Worm (Caenorhabditis elegans): ENCODE measurements around the gene C07E3.4.
A peak's percentile ranks its signal among the peaks of the same experiment; 100 is the strongest.

Gene C07E3.4

ce11 chrII:10373016-10373415 lies 12.4 kb downstream of the C07E3.4 start:
- TF ChIP-seq R02D3.7 (tag; optimal IDR thresholded peaks at IDR 0.05) (no peak), elt-3 (tag; optimal IDR thresholded peaks at IDR 0.05) (no peak), mdl-1 (tag; optimal IDR thresholded peaks at IDR 0.05) (no peak), pha-4 (tag; optimal IDR thresholded peaks at IDR 0.05) (peak; percentile 67), ama-1 (optimal IDR thresholded peaks at IDR 0.05) (no peak), sea-2 (GFP tag; optimal IDR thresholded peaks at IDR 0.05) (no peak), nhr-67 (tag; optimal IDR thresholded peaks at IDR 0.05) (no peak), tbx-2 (tag; optimal IDR thresholded peaks at IDR 0.05) (no peak), pqm-1 (tag; optimal IDR thresholded peaks at IDR 0.05) (peak; percentile 16), ztf-11 (tag; optimal IDR thresholded peaks at IDR 0.05) (no peak), elt-2 (tag; optimal IDR thresholded peaks at IDR 0.05) (peak; percentile 61), ZK546.5 (tag; optimal IDR thresholded peaks at IDR 0.05) (no peak)

- no peak for TF ChIP-seq zag-1 (tag; optimal IDR thresholded peaks at IDR 0.05)
- no peak for TF ChIP-seq ztf-4 (tag; optimal IDR thresholded peaks at IDR 0.05)
- no peak for TF ChIP-seq mml-1 (tag; optimal IDR thresholded peaks at IDR 0.05)
- TF ChIP-seq ceh-28 (tag; optimal IDR thresholded peaks at IDR 0.05) = no peak
- TF ChIP-seq lin-39 (tag; optimal IDR thresholded peaks at IDR 0.05) = peak; percentile 17
- no peak for TF ChIP-seq ama-1 (optimal IDR thresholded peaks at IDR 0.05)
- TF ChIP-seq egl-5 (tag; optimal IDR thresholded peaks at IDR 0.05) = peak; percentile 61
- TF ChIP-seq tbx-2 (tag; optimal IDR thresholded peaks at IDR 0.05) = no peak
- TF ChIP-seq fkh-2 (tag; optimal IDR thresholded peaks at IDR 0.05) = no peak
- no peak for TF ChIP-seq ceh-16 (tag; optimal IDR thresholded peaks at IDR 0.05)
Measured at ce11 chrII:10373536-10374169, 13.1 kb downstream of the C07E3.4 start.

ce11 chrII:10374776-10375175 lies 14.2 kb downstream of the C07E3.4 start:
- peak; percentile 5 for TF ChIP-seq pha-4 (tag; optimal IDR thresholded peaks at IDR 0.05)
- no peak for TF ChIP-seq nhr-67 (tag; optimal IDR thresholded peaks at IDR 0.05)

DNA sequence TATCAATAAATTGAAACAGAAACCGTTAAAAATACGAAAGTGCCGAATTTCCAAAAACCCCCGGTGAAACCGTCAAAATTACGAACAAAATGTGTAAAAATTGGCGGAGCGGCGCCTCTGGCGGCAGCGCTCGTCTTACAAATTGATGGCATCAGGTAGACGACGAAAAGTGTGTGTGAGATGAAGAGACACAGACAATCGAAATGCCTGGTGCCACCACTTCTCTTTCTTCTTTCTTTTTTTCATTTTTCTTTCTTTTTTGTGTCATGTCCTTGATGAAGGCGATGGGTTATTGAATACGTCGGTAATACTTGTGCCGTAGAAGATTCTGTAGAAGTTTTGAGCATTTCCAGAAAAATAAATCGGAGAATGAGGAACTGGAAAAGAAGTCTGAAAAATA lies 17.3 kb downstream of the C07E3.4 start:
- TF ChIP-seq lin-15B (tag; optimal IDR thresholded peaks at IDR 0.05) (no peak), nfya-1 (tag; optimal IDR thresholded peaks at IDR 0.05; ENCODE audit: insufficient read depth) (peak; percentile 19), nhr-25 (tag; optimal IDR thresholded peaks at IDR 0.05) (peak; percentile 5)

DNA sequence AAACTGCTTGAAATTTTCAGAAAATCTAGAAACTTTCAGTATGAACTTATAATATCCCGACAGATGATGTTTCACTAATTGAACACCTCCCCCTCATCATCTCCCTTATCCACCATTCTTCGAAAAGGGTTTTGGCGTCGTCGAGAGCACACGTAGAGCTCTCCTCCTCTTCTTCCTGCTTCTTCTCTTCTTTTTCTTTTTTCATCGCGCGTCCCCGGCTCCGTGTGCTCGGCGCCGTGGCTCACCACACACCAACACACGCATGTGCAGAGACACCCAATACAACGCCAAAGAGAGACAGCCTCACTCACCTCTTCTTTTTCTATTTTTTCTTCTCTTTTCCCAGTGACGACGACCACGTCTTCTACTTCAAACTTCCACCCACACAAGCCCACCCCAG lies 19.0 kb downstream of the C07E3.4 start:
- TF ChIP-seq pqm-1 (tag; optimal IDR thresholded peaks at IDR 0.05) (no peak), ztf-4 (tag; optimal IDR thresholded peaks at IDR 0.05) (no peak), ceh-82 (tag; optimal IDR thresholded peaks at IDR 0.05) (no peak), mdl-1 (tag; optimal IDR thresholded peaks at IDR 0.05) (no peak), skn-1 (tag; optimal IDR thresholded peaks at IDR 0.05) (no peak), nhr-76 (tag; optimal IDR thresholded peaks at IDR 0.05) (no peak), sea-2 (GFP tag; optimal IDR thresholded peaks at IDR 0.05) (no peak), tbx-2 (tag; optimal IDR thresholded peaks at IDR 0.05) (no peak), aly-2 (tag; optimal IDR thresholded peaks at IDR 0.05) (no peak), daf-12 (tag; optimal IDR thresholded peaks at IDR 0.05) (no peak), ama-1 (optimal IDR thresholded peaks at IDR 0.05) (no peak), ztf-11 (tag; optimal IDR thresholded peaks at IDR 0.05) (no peak), mml-1 (tag; optimal IDR thresholded peaks at IDR 0.05) (no peak), nhr-28 (tag; optimal IDR thresholded peaks at IDR 0.05) (no peak)

DNA sequence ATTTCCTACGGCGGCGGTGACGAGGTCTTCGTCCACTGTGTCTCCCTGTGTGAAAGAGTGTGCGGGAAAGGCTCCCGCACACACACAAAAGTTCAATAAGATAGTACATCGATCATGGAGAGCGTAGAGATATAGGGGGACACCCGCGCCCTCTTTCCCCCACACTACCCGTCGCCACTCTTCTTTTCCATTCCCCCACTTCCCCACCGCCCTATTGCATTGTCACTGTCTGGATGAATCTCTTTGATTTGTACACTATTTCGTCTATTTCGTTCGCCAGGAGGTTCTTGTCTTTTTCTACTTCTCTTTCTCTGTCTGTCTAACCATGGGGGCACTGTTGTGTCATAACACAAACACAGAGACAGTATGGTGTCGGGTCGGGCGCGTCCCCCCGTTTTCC lies 21.7 kb downstream of the C07E3.4 start:
- no peak for TF ChIP-seq elt-3 (tag; optimal IDR thresholded peaks at IDR 0.05)
- peak; percentile 41 for TF ChIP-seq ceh-28 (tag; optimal IDR thresholded peaks at IDR 0.05)
- TF ChIP-seq nhr-23 (tag; optimal IDR thresholded peaks at IDR 0.05) = peak; percentile 76
- TF ChIP-seq nhr-237 (tag; optimal IDR thresholded peaks at IDR 0.05) = no peak
- TF ChIP-seq nhr-43 (tag; optimal IDR thresholded peaks at IDR 0.05; ENCODE audit: poor library complexity, severe bottlenecking) = peak; percentile 27
- TF ChIP-seq mml-1 (tag; optimal IDR thresholded peaks at IDR 0.05) = no peak
- TF ChIP-seq ceh-16 (tag; optimal IDR thresholded peaks at IDR 0.05) = no peak
- no peak for TF ChIP-seq fkh-10 (GFP tag; optimal IDR thresholded peaks at IDR 0.05)
- no peak for TF ChIP-seq ztf-11 (tag; optimal IDR thresholded peaks at IDR 0.05)
- TF ChIP-seq aly-2 (tag; optimal IDR thresholded peaks at IDR 0.05) = no peak
- no peak for TF ChIP-seq unc-62 (GFP tag; optimal IDR thresholded peaks at IDR 0.05)
- no peak for TF ChIP-seq nhr-11 (tag; optimal IDR thresholded peaks at IDR 0.05)
- peak; percentile 66 for TF ChIP-seq jun-1 (tag; optimal IDR thresholded peaks at IDR 0.05)
- TF ChIP-seq lsy-12 (tag; optimal IDR thresholded peaks at IDR 0.05) = peak; percentile 45
- TF ChIP-seq zag-1 (tag; optimal IDR thresholded peaks at IDR 0.05) = no peak
- TF ChIP-seq elt-1 (tag; optimal IDR thresholded peaks at IDR 0.05) = no peak
- TF ChIP-seq nfya-1 (tag; optimal IDR thresholded peaks at IDR 0.05; ENCODE audit: insufficient read depth) = peak; percentile 30
- TF ChIP-seq fkh-2 (tag; optimal IDR thresholded peaks at IDR 0.05) = no peak
- TF ChIP-seq fos-1 (tag; optimal IDR thresholded peaks at IDR 0.05) = peak; percentile 8
- TF ChIP-seq sea-2 (GFP tag; optimal IDR thresholded peaks at IDR 0.05) = no peak
- TF ChIP-seq elt-2 (tag; optimal IDR thresholded peaks at IDR 0.05) = peak; percentile 57
- no peak for TF ChIP-seq egl-27 (tag; optimal IDR thresholded peaks at IDR 0.05)
- peak; percentile 79 for TF ChIP-seq hmg-11 (tag; optimal IDR thresholded peaks at IDR 0.05)
- TF ChIP-seq ama-1 (optimal IDR thresholded peaks at IDR 0.05) = no peak
- TF ChIP-seq eor-1 (tag; optimal IDR thresholded peaks at IDR 0.05) = no peak
